Worm (Caenorhabditis elegans) whole organism, L4 larva: ENCODE data around the gene D1086.1.

Source experiments
- D1046.2 ChIP-seq: fragments of 200-800 bp; sonication (Bioruptor generic); IDR thresholded peaks from 2 replicates; pipeline ENCODE4 v1.3.6; 2022; ENCODE audit warnings: missing genetic modification characterization, missing compliant biosample characterization
- F26F4.8 ChIP-seq: fragments of 200-800 bp; sonication (Bioruptor generic); conservative IDR thresholded peaks from 2 replicates; pipeline ENCODE4 v1.3.6; 2022; ENCODE audit warnings: missing genetic modification characterization, missing compliant biosample characterization
- F49E8.2 ChIP-seq: sonication (generic microtip); optimal IDR thresholded peaks from 2 replicates; lab custom pipeline; 2016; ENCODE audit warnings: missing compliant biosample characterization, mild to moderate bottlenecking, missing genetic modification characterization, borderline replicate concordance
- T26A8.4 ChIP-seq: fragments of 200-800 bp; sonication (Bioruptor generic); IDR thresholded peaks from 2 replicates; pipeline ENCODE4 v1.3.6; 2022; ENCODE audit warnings: missing genetic modification characterization, missing compliant biosample characterization
- Y48G9A.11 ChIP-seq: fragments of 200-800 bp; sonication (Bioruptor generic); IDR thresholded peaks from 2 replicates; pipeline ENCODE4 v1.3.6; 2022; ENCODE audit warnings: missing genetic modification reagents, missing genetic modification characterization, missing compliant biosample characterization
- Y75B8A.6 ChIP-seq: fragments of 200-800 bp; sonication (Bioruptor generic); IDR thresholded peaks from 2 replicates; pipeline ENCODE4 v1.3.6; 2022; ENCODE audit warnings: missing genetic modification reagents, missing genetic modification characterization, missing compliant biosample characterization
- aly-2 ChIP-seq: sonication (generic microtip); optimal IDR thresholded peaks from 2 replicates; lab custom pipeline; 2018; ENCODE audit warnings: missing biosample characterization, missing genetic modification characterization
- arid-1 ChIP-seq: fragments of 200-800 bp; sonication (Bioruptor generic); conservative IDR thresholded peaks from 2 replicates; pipeline ENCODE4 v1.3.6; 2022; ENCODE audit warnings: missing genetic modification reagents, missing genetic modification characterization, missing compliant biosample characterization
- ceh-28 ChIP-seq: fragments of 150-350 bp; optimal IDR thresholded peaks from 2 replicates; lab custom pipeline; 2014; ENCODE audit warnings: missing biosample characterization, missing genetic modification reagents, missing genetic modification characterization
- ceh-82 ChIP-seq: sonication (generic microtip); optimal IDR thresholded peaks from 2 replicates; lab custom pipeline; 2017; ENCODE audit warnings: missing biosample characterization, missing genetic modification characterization
- ces-1 ChIP-seq: fragments of 150-350 bp; sonication (generic microtip); optimal IDR thresholded peaks from 4 replicates; lab custom pipeline; 2014; ENCODE audit warnings: missing biosample characterization, missing genetic modification reagents, missing genetic modification characterization
- cey-2 ChIP-seq: sonication (generic microtip); optimal IDR thresholded peaks from 3 replicates; lab custom pipeline; 2017; ENCODE audit warnings: missing genetic modification characterization, mild to moderate bottlenecking, missing compliant biosample characterization, antibody characterized with exemption, borderline replicate concordance; ENCODE audit not compliant: insufficient read depth
- daf-16 ChIP-seq, 3 experiments: sonication (generic microtip); optimal IDR thresholded peaks; 2 replicates each; lab custom pipeline; 2016 to 2017; ENCODE audit warnings: missing genetic modification characterization in 3 of 3, missing genetic modification reagents in 3 of 3, mild to moderate bottlenecking in 2 of 3, missing compliant biosample characterization in 2 of 3, missing biosample characterization in 1 of 3, moderate library complexity in 1 of 3
- daf-19 ChIP-seq: fragments of 200-800 bp; sonication (Bioruptor generic); conservative IDR thresholded peaks from 2 replicates; pipeline ENCODE4 v1.3.6; 2022; ENCODE audit warnings: missing genetic modification characterization, missing compliant biosample characterization
- dpl-1 ChIP-seq: fragments of 150-350 bp; optimal IDR thresholded peaks from 2 replicates; lab custom pipeline; 2014; ENCODE audit warnings: missing biosample characterization, missing genetic modification reagents, missing genetic modification characterization
- duxl-1 ChIP-seq: sonication (generic microtip); optimal IDR thresholded peaks from 2 replicates; lab custom pipeline; 2016; ENCODE audit warnings: mild to moderate bottlenecking, missing genetic modification characterization, moderate library complexity, missing compliant biosample characterization; ENCODE audit not compliant: poor library complexity
- egl-27 ChIP-seq: sonication (generic microtip); optimal IDR thresholded peaks from 3 replicates; lab custom pipeline; 2017; ENCODE audit warnings: missing biosample characterization, missing genetic modification reagents, missing genetic modification characterization
- fkh-10 ChIP-seq: fragments of 150-350 bp; optimal IDR thresholded peaks from 2 replicates; lab custom pipeline; 2014; ENCODE audit warnings: missing biosample characterization, missing genetic modification reagents, missing genetic modification characterization
- fos-1 ChIP-seq: fragments of 150-350 bp; optimal IDR thresholded peaks from 2 replicates; lab custom pipeline; 2014; ENCODE audit warnings: missing biosample characterization, missing genetic modification characterization
- gei-8 ChIP-seq: fragments of 200-800 bp; sonication (Bioruptor generic); optimal IDR thresholded peaks from 2 replicates; lab custom pipeline; 2018; ENCODE audit warnings: mild to moderate bottlenecking, missing genetic modification characterization, missing compliant biosample characterization
- hlh-11 ChIP-seq: fragments of 200-800 bp; sonication (Bioruptor generic); optimal IDR thresholded peaks from 2 replicates; lab custom pipeline; 2018; ENCODE audit warnings: mild to moderate bottlenecking, missing genetic modification characterization, missing compliant biosample characterization
- hmg-1.1 ChIP-seq: fragments of 200-800 bp; sonication (Bioruptor generic); IDR thresholded peaks from 2 replicates; pipeline ENCODE4 v1.3.6; 2022; ENCODE audit warnings: missing genetic modification reagents, missing genetic modification characterization, missing compliant biosample characterization
- jun-1 ChIP-seq: fragments of 150-350 bp; optimal IDR thresholded peaks from 2 replicates; lab custom pipeline; 2014; ENCODE audit warnings: missing biosample characterization, missing genetic modification reagents, missing genetic modification characterization
- lim-7 ChIP-seq: fragments of 200-800 bp; sonication (Bioruptor generic); IDR thresholded peaks from 2 replicates; pipeline ENCODE4 v1.3.6; 2022; ENCODE audit warnings: missing genetic modification characterization, missing compliant biosample characterization
- lin-13 ChIP-seq: fragments of 150-350 bp; optimal IDR thresholded peaks from 2 replicates; lab custom pipeline; 2014; ENCODE audit warnings: missing biosample characterization, missing genetic modification reagents, missing genetic modification characterization
- lin-15B ChIP-seq: fragments of 150-350 bp; sonication (generic microtip); optimal IDR thresholded peaks from 3 replicates; lab custom pipeline; 2014; ENCODE audit warnings: missing biosample characterization, missing genetic modification characterization
- lin-29 ChIP-seq: fragments of 200-800 bp; sonication (Bioruptor generic); IDR thresholded peaks from 2 replicates; pipeline ENCODE4 v1.3.6; 2022; ENCODE audit warnings: missing genetic modification reagents, missing genetic modification characterization, missing compliant biosample characterization
- lin-38 ChIP-seq: fragments of 200-800 bp; sonication (Bioruptor generic); IDR thresholded peaks from 2 replicates; pipeline ENCODE4 v1.3.6; 2022; ENCODE audit warnings: missing genetic modification reagents, missing genetic modification characterization, missing compliant biosample characterization
- lir-3 ChIP-seq: sonication (generic microtip); optimal IDR thresholded peaks from 2 replicates; lab custom pipeline; 2016; ENCODE audit warnings: mild to moderate bottlenecking, missing genetic modification characterization, missing compliant biosample characterization
- madf-5 ChIP-seq, 2 experiments: fragments of 200-800 bp; sonication (Bioruptor generic); IDR thresholded peaks; 2 replicates each; pipeline ENCODE4 v1.3.6; 2022; ENCODE audit warnings: missing compliant biosample characterization in 2 of 2, missing genetic modification characterization in 2 of 2
- madf-9 ChIP-seq: fragments of 200-800 bp; sonication (Bioruptor generic); conservative IDR thresholded peaks from 2 replicates; pipeline ENCODE4 v1.3.6; 2022; ENCODE audit warnings: missing genetic modification reagents, missing genetic modification characterization, missing compliant biosample characterization
- mdt-29 ChIP-seq: fragments of 200-800 bp; sonication (Bioruptor generic); IDR thresholded peaks from 2 replicates; pipeline ENCODE4 v1.3.6; 2022; ENCODE audit warnings: missing genetic modification reagents, missing genetic modification characterization, missing compliant biosample characterization
- mep-1 ChIP-seq: fragments of 150-350 bp; sonication (generic microtip); optimal IDR thresholded peaks from 3 replicates; lab custom pipeline; 2014; ENCODE audit warnings: missing biosample characterization, missing genetic modification characterization
- mxl-3 ChIP-seq: fragments of 200-800 bp; sonication (Bioruptor generic); optimal IDR thresholded peaks from 2 replicates; lab custom pipeline; 2018; ENCODE audit warnings: mild to moderate bottlenecking, missing genetic modification characterization, missing compliant biosample characterization
- nhr-10 ChIP-seq: fragments of 150-350 bp; optimal IDR thresholded peaks from 2 replicates; lab custom pipeline; 2014; ENCODE audit warnings: missing biosample characterization, missing genetic modification characterization
- nhr-102 ChIP-seq: sonication (generic microtip); optimal IDR thresholded peaks from 2 replicates; lab custom pipeline; 2016; ENCODE audit warnings: mild to moderate bottlenecking, missing genetic modification characterization, moderate library complexity, missing compliant biosample characterization
- nhr-25 ChIP-seq: sonication (generic microtip); optimal IDR thresholded peaks from 2 replicates; lab custom pipeline; 2017; ENCODE audit warnings: missing genetic modification characterization, mild to moderate bottlenecking, missing compliant biosample characterization, antibody characterized with exemption, moderate library complexity, borderline replicate concordance; ENCODE audit not compliant: insufficient read depth
- nhr-41 ChIP-seq: fragments of 200-800 bp; sonication (Bioruptor generic); IDR thresholded peaks from 2 replicates; pipeline ENCODE4 v1.3.6; 2022; ENCODE audit warnings: missing genetic modification reagents, missing genetic modification characterization, missing compliant biosample characterization
- nhr-76 ChIP-seq: fragments of 150-350 bp; optimal IDR thresholded peaks from 2 replicates; lab custom pipeline; 2014; ENCODE audit warnings: missing biosample characterization, missing genetic modification characterization
- nhr-77 ChIP-seq: fragments of 150-350 bp; optimal IDR thresholded peaks from 2 replicates; lab custom pipeline; 2014; ENCODE audit warnings: missing biosample characterization, missing genetic modification characterization
- rbr-2 ChIP-seq: sonication (generic microtip); optimal IDR thresholded peaks from 2 replicates; lab custom pipeline; 2016; ENCODE audit warnings: missing genotype, missing genetic modification characterization, missing compliant biosample characterization
- saeg-2 ChIP-seq: fragments of 200-800 bp; sonication (Bioruptor generic); IDR thresholded peaks from 2 replicates; pipeline ENCODE4 v1.3.6; 2022; ENCODE audit warnings: missing genetic modification reagents, missing genetic modification characterization, missing compliant biosample characterization
- set-16 ChIP-seq: fragments of 200-800 bp; sonication (Bioruptor generic); IDR thresholded peaks from 2 replicates; pipeline ENCODE4 v1.3.6; 2022; ENCODE audit warnings: missing genetic modification reagents, missing genetic modification characterization, missing compliant biosample characterization
- skn-1 ChIP-seq: fragments of 150-350 bp; optimal IDR thresholded peaks from 2 replicates; lab custom pipeline; 2014; ENCODE audit warnings: missing biosample characterization, missing genetic modification characterization
- spr-1 ChIP-seq: sonication (generic microtip); optimal IDR thresholded peaks from 2 replicates; lab custom pipeline; 2016; ENCODE audit warnings: mild to moderate bottlenecking, missing genetic modification characterization, missing compliant biosample characterization
- unc-39 ChIP-seq: sonication (generic microtip); optimal IDR thresholded peaks from 2 replicates; lab custom pipeline; 2017; ENCODE audit warnings: missing biosample characterization, missing genetic modification characterization
- unc-62 ChIP-seq, 3 experiments: fragments of 150-350 bp in 1 of 3; sonication (generic microtip); optimal IDR thresholded peaks in 2 of 3; peaks in 1 of 3; 1 replicate in 1 of 3; 2 replicates in 2 of 3; lab custom pipeline; 2014 to 2017; ENCODE audit warnings: missing biosample characterization in 3 of 3, missing genetic modification characterization in 3 of 3, missing genetic modification reagents in 3 of 3, missing genotype in 1 of 3
- vab-7 ChIP-seq: fragments of 200-800 bp; sonication (Bioruptor generic); IDR thresholded peaks from 2 replicates; pipeline ENCODE4 v1.3.6; 2022; ENCODE audit warnings: missing genetic modification reagents, missing genetic modification characterization, missing compliant biosample characterization
- zip-11 ChIP-seq: fragments of 200-800 bp; sonication (Bioruptor generic); IDR thresholded peaks from 2 replicates; pipeline ENCODE4 v1.3.6; 2022; ENCODE audit warnings: missing genetic modification characterization, missing compliant biosample characterization
- ztf-11 ChIP-seq: fragments of 150-350 bp; optimal IDR thresholded peaks from 2 replicates; lab custom pipeline; 2014; ENCODE audit warnings: missing biosample characterization, missing genetic modification characterization
- ztf-7 ChIP-seq: fragments of 150-350 bp; optimal IDR thresholded peaks from 2 replicates; lab custom pipeline; 2014; ENCODE audit warnings: missing biosample characterization, missing genetic modification characterization

The D1086.1 gene

ce11 chrV:14092403-14092802 lies 6.3 kb upstream of the D1086.1 start, which contains the start of gene D1086.3 (continued):
- TF ChIP-seq daf-16 (GFP tag; optimal IDR thresholded peaks at IDR 0.05; lab: Kevin White, UChicago) (peak; percentile 36 to 76), daf-16 (tag; optimal IDR thresholded peaks at IDR 0.05; lab: Kevin White, UChicago) (peak; percentile 55), fkh-10 (GFP tag; lab: Kevin White, UChicago) (no peak), ztf-7 (no peak), ztf-11 (tag; lab: Kevin White, UChicago) (no peak), ces-1 (GFP tag; lab: Kevin White, UChicago) (no peak), Y48G9A.11 (GFP tag; lab: Robert Waterston, UW) (peak; percentile 56; the same call in 1 of the 2 replicates), mep-1 (tag; lab: Kevin White, UChicago) (no peak), hlh-11 (tag; lab: Kevin White, UChicago) (peak; percentile 30), duxl-1 (tag; lab: Kevin White, UChicago) (peak; percentile 14), cey-2 (tag; lab: Kevin White, UChicago) (no peak), saeg-2 (no peak), madf-5 (GFP tag; IDR thresholded peaks at IDR 0.05; lab: Robert Waterston, UW) (no peak), lin-13 (GFP tag; lab: Kevin White, UChicago) (peak; percentile 23), hmg-1.1 (GFP tag; lab: Robert Waterston, UW) (0 out of 2 replicates have a peak, but pooled peaks have one; percentile 23), rbr-2 (tag; lab: Kevin White, UChicago) (peak; percentile 19), lim-7 (GFP tag; lab: Robert Waterston, UW) (no peak), daf-19 (0 out of 2 replicates have a peak, but pooled peaks have one; percentile 46), nhr-102 (peak; percentile 11), set-16 (GFP tag; lab: Robert Waterston, UW) (no peak), nhr-76 (tag; lab: Kevin White, UChicago) (no peak), jun-1 (no peak), zip-11 (GFP tag; lab: Robert Waterston, UW) (no peak), lin-29 (no peak), unc-39 (no peak), D1046.2 (no peak), aly-2 (no peak), nhr-10 (tag; lab: Kevin White, UChicago) (no peak), ceh-28 (tag; lab: Kevin White, UChicago) (no peak), lin-38 (GFP tag; lab: Robert Waterston, UW) (peak; percentile 73; the same call in 1 of the 2 replicates), lir-3 (tag; lab: Kevin White, UChicago) (no peak), unc-62 (GFP tag; optimal IDR thresholded peaks at IDR 0.05 in 1 of 2; lab: Kevin White, UChicago) (no peak), unc-62 (tag; optimal IDR thresholded peaks at IDR 0.05; lab: Kevin White, UChicago) (no peak), fos-1 (tag; lab: Kevin White, UChicago) (no peak), nhr-25 (tag; lab: Kevin White, UChicago) (no peak), madf-9 (GFP tag; lab: Robert Waterston, UW) (no peak), arid-1 (GFP tag; lab: Robert Waterston, UW) (peak; percentile 57; the same call in 1 of the 2 replicates), Y75B8A.6 (no peak), dpl-1 (no peak), vab-7 (GFP tag; lab: Robert Waterston, UW) (no peak), F49E8.2 (tag; lab: Kevin White, UChicago) (peak; percentile 85), ceh-82 (tag; lab: Kevin White, UChicago) (no peak), nhr-41 (GFP tag; lab: Robert Waterston, UW) (no peak), gei-8 (GFP tag; lab: Kevin White, UChicago) (no peak), mdt-29 (GFP tag; lab: Robert Waterston, UW) (no peak), skn-1 (tag; lab: Kevin White, UChicago) (no peak), mxl-3 (GFP tag; lab: Kevin White, UChicago) (no peak), nhr-77 (no peak), spr-1 (no peak), F26F4.8 (GFP tag; lab: Robert Waterston, UW) (no peak), lin-15B (tag; lab: Kevin White, UChicago) (no peak), T26A8.4 (GFP tag; lab: Robert Waterston, UW) (peak; percentile 62), egl-27 (tag; lab: Kevin White, UChicago) (no peak)
